Worm (Caenorhabditis elegans): ENCODE measurements around the gene spp-29.

ce11 chrV:17699097-17699496, 2.4 kb upstream of the spp-29 start, which contains the start of gene Y26G10.4:
- TF ChIP-seq sptf-2 (GFP tag; optimal IDR thresholded peaks at IDR 0.05) (no peak), nhr-120 (GFP tag; IDR thresholded peaks at IDR 0.05) (no peak)

Measured in whole organism, young adult.